Fruit fly (Drosophila melanogaster) whole organism, embryonic: ENCODE data around the gene Atg13.

Experiments used
- ATbp ChIP-seq: fragments of 200-800 bp; sonication (Bioruptor generic); optimal IDR thresholded peaks from 2 replicates; lab custom pipeline; 2017; ENCODE audit warnings: missing biosample characterization, mild to moderate bottlenecking, missing genetic modification characterization, missing genetic modification reagents
- Adf1 ChIP-seq: fragments of 200-800 bp; sonication (Bioruptor generic); IDR thresholded peaks from 2 replicates; pipeline ENCODE4 v1.3.6; 2022; ENCODE audit warnings: missing biosample characterization, missing genetic modification characterization
- Asciz ChIP-seq: fragments of 200-800 bp; sonication (Bioruptor generic); optimal IDR thresholded peaks from 2 replicates; lab custom pipeline; 2017; ENCODE audit warnings: missing biosample characterization, mild to moderate bottlenecking, missing genetic modification characterization, missing genetic modification reagents
- BEAF-32 ChIP-seq: fragments of 200-800 bp; sonication (Bioruptor generic); optimal IDR thresholded peaks from 3 replicates; lab custom pipeline; 2017; ENCODE audit warnings: missing biosample characterization, missing genetic modification characterization, mild to moderate bottlenecking, moderate library complexity, missing genetic modification reagents
- CG12104 ChIP-seq: fragments of 200-800 bp; sonication (Bioruptor generic); optimal IDR thresholded peaks from 3 replicates; lab custom pipeline; 2016; ENCODE audit warnings: missing biosample characterization, missing genetic modification characterization
- CG12659 ChIP-seq: fragments of 200-800 bp; sonication (Bioruptor generic); optimal IDR thresholded peaks from 3 replicates; lab custom pipeline; 2017; ENCODE audit warnings: mild to moderate bottlenecking, missing biosample characterization, missing genetic modification reagents, missing genetic modification characterization
- CG13424 ChIP-seq: fragments of 200-800 bp; sonication (Bioruptor generic); optimal IDR thresholded peaks from 2 replicates; lab custom pipeline; 2019; ENCODE audit warnings: missing biosample characterization, mild to moderate bottlenecking, missing genetic modification characterization, moderate library complexity
- CG14710 ChIP-seq: fragments of 200-800 bp; sonication (Bioruptor generic); optimal IDR thresholded peaks from 3 replicates; lab custom pipeline; 2019; ENCODE audit warnings: missing biosample characterization, mild to moderate bottlenecking, missing genetic modification characterization, moderate library complexity
- CG15073 ChIP-seq: fragments of 200-800 bp; sonication (Bioruptor generic); optimal IDR thresholded peaks from 2 replicates; lab custom pipeline; 2016; ENCODE audit warnings: missing biosample characterization, missing genetic modification characterization
- CG15269 ChIP-seq: fragments of 200-800 bp; sonication (Bioruptor generic); optimal IDR thresholded peaks from 2 replicates; lab custom pipeline; 2018; ENCODE audit warnings: missing biosample characterization, mild to moderate bottlenecking, missing genetic modification characterization, moderate library complexity
- CG1529 ChIP-seq: fragments of 200-800 bp; sonication (Bioruptor generic); optimal IDR thresholded peaks from 3 replicates; lab custom pipeline; 2018; ENCODE audit warnings: missing biosample characterization, missing genetic modification characterization
- CG15479 ChIP-seq: fragments of 200-800 bp; sonication (Bioruptor generic); optimal IDR thresholded peaks from 3 replicates; lab custom pipeline; 2019; ENCODE audit warnings: missing biosample characterization, mild to moderate bottlenecking, missing genetic modification characterization, moderate library complexity
- CG17359 ChIP-seq: fragments of 200-800 bp; sonication (Bioruptor generic); optimal IDR thresholded peaks from 3 replicates; lab custom pipeline; 2018; ENCODE audit warnings: missing biosample characterization, mild to moderate bottlenecking, missing genetic modification characterization, moderate library complexity
- CG17385 ChIP-seq: fragments of 200-800 bp; sonication (Bioruptor generic); optimal IDR thresholded peaks from 3 replicates; lab custom pipeline; 2018; ENCODE audit warnings: missing biosample characterization, mild to moderate bottlenecking, missing genetic modification characterization
- CG2712 ChIP-seq: fragments of 200-800 bp; optimal IDR thresholded peaks from 3 replicates; lab custom pipeline; 2019; ENCODE audit warnings: missing biosample characterization, mild to moderate bottlenecking, missing genetic modification characterization, moderate library complexity
- CG31388 ChIP-seq: fragments of 200-800 bp; sonication (Bioruptor generic); optimal IDR thresholded peaks from 2 replicates; lab custom pipeline; 2016; ENCODE audit warnings: missing biosample characterization, missing genetic modification characterization
- CG3163 ChIP-seq: fragments of 200-800 bp; sonication (Bioruptor generic); optimal IDR thresholded peaks from 3 replicates; lab custom pipeline; 2016; ENCODE audit warnings: missing biosample characterization, missing genetic modification characterization
- CG32532 ChIP-seq: fragments of 200-800 bp; sonication (Bioruptor generic); IDR thresholded peaks from 2 replicates; pipeline ENCODE4 v1.3.6; 2022; ENCODE audit warnings: missing biosample characterization, missing genetic modification characterization
- CG5180 ChIP-seq: fragments of 200-800 bp; sonication (Bioruptor generic); optimal IDR thresholded peaks from 3 replicates; lab custom pipeline; 2017; ENCODE audit warnings: missing biosample characterization, missing genetic modification characterization, mild to moderate bottlenecking, moderate library complexity, missing genetic modification reagents
- CG8089 ChIP-seq: fragments of 200-800 bp; sonication (Bioruptor generic); optimal IDR thresholded peaks from 3 replicates; lab custom pipeline; 2016; ENCODE audit warnings: missing biosample characterization, missing genetic modification characterization
- CG8359 ChIP-seq: fragments of 200-800 bp; sonication (Bioruptor generic); optimal IDR thresholded peaks from 2 replicates; lab custom pipeline; 2017; ENCODE audit warnings: missing biosample characterization, mild to moderate bottlenecking, missing genetic modification characterization, borderline replicate concordance
- Dll ChIP-seq: fragments of 200-800 bp; sonication (Bioruptor generic); IDR thresholded peaks from 4 replicates; pipeline ENCODE4 v1.3.6; 2022; ENCODE audit warnings: missing biosample characterization, missing genetic modification characterization; ENCODE audit not compliant: partially characterized antibody
- Eip74EF ChIP-seq, 2 experiments: fragments of 200-800 bp in 1 of 2; fragments of >200 bp in 1 of 2; sonication (Bioruptor generic) in 1 of 2; optimal IDR thresholded peaks; 2 replicates each; lab custom pipeline; 2017 to 2019; ENCODE audit warnings: missing biosample characterization in 2 of 2, missing genetic modification characterization in 2 of 2, mild to moderate bottlenecking in 1 of 2, moderate library complexity in 1 of 2
- Gug ChIP-seq: fragments of 200-800 bp; sonication (Bioruptor generic); IDR thresholded peaks from 4 replicates; pipeline ENCODE4 v1.3.6; 2022; ENCODE audit warnings: missing biosample characterization, missing genetic modification characterization
- H2.0 ChIP-seq: fragments of 200-800 bp; sonication (Bioruptor generic); IDR thresholded peaks from 2 replicates; pipeline ENCODE4 v1.3.6; 2022; ENCODE audit warnings: missing biosample characterization, missing genetic modification characterization
- HHEX ChIP-seq: fragments of 200-800 bp; sonication (Bioruptor generic); optimal IDR thresholded peaks from 3 replicates; lab custom pipeline; 2017; ENCODE audit warnings: missing biosample characterization, mild to moderate bottlenecking, missing genetic modification characterization, missing genetic modification reagents
- MBD-R2 ChIP-seq: fragments of 200-800 bp; sonication (Bioruptor generic); IDR thresholded peaks from 2 replicates; pipeline ENCODE4 v1.3.6; 2022; ENCODE audit warnings: missing biosample characterization, missing genetic modification characterization
- NC2α ChIP-seq: fragments of 200-800 bp; sonication (Bioruptor generic); optimal IDR thresholded peaks from 2 replicates; lab custom pipeline; 2016; ENCODE audit warnings: missing biosample characterization, missing genetic modification characterization
- Oaz ChIP-seq: fragments of 200-800 bp; sonication (Bioruptor generic); IDR thresholded peaks from 2 replicates; pipeline ENCODE4 v1.3.6; 2022; ENCODE audit warnings: missing biosample characterization, missing genetic modification characterization
- Oli ChIP-seq: fragments of 200-800 bp; sonication (Bioruptor generic); optimal IDR thresholded peaks from 2 replicates; lab custom pipeline; 2018; ENCODE audit warnings: missing biosample characterization, mild to moderate bottlenecking, missing genetic modification characterization, moderate library complexity
- Xrp1 ChIP-seq: fragments of 200-800 bp; sonication (Bioruptor generic); IDR thresholded peaks from 2 replicates; pipeline ENCODE4 v1.3.6; 2022; ENCODE audit warnings: missing biosample characterization, missing genetic modification characterization
- al ChIP-seq: fragments of 200-800 bp; sonication (Bioruptor generic); IDR thresholded peaks from 2 replicates; pipeline ENCODE4 v1.3.6; 2022; ENCODE audit warnings: missing biosample characterization, missing genetic modification characterization
- ara ChIP-seq: fragments of 200-800 bp; sonication (Bioruptor generic); IDR thresholded peaks from 2 replicates; pipeline ENCODE4 v1.3.6; 2022; ENCODE audit warnings: missing biosample characterization, missing genetic modification characterization
- chn ChIP-seq: fragments of 200-800 bp; sonication (Bioruptor generic); optimal IDR thresholded peaks from 2 replicates; lab custom pipeline; 2016; ENCODE audit warnings: missing biosample characterization, missing genetic modification characterization
- kah ChIP-seq: fragments of 200-800 bp; sonication (Bioruptor generic); optimal IDR thresholded peaks from 2 replicates; lab custom pipeline; 2018; ENCODE audit warnings: missing biosample characterization, mild to moderate bottlenecking, missing genetic modification characterization
- lab ChIP-seq: fragments of 200-800 bp; sonication (Bioruptor generic); optimal IDR thresholded peaks from 3 replicates; lab custom pipeline; 2017; ENCODE audit warnings: missing biosample characterization, missing genetic modification characterization, mild to moderate bottlenecking, moderate library complexity, missing genetic modification reagents
- lmd ChIP-seq: fragments of 200-800 bp; sonication (Bioruptor generic); IDR thresholded peaks from 2 replicates; pipeline ENCODE4 v1.3.6; 2022; ENCODE audit warnings: missing biosample characterization, missing genetic modification characterization
- otp ChIP-seq: fragments of 200-800 bp; sonication (Bioruptor generic); IDR thresholded peaks from 3 replicates; pipeline ENCODE4, ENCODE4 v1.3.6; 2022; ENCODE audit warnings: missing biosample characterization, missing genetic modification characterization
- phol ChIP-seq: fragments of 200-800 bp; sonication (Bioruptor generic); optimal IDR thresholded peaks from 3 replicates; lab custom pipeline; 2018; ENCODE audit warnings: missing biosample characterization, mild to moderate bottlenecking, missing genetic modification characterization, moderate library complexity
- pros ChIP-seq: fragments of 200-800 bp; sonication (Bioruptor generic); optimal IDR thresholded peaks from 3 replicates; lab custom pipeline; 2019; ENCODE audit warnings: missing biosample characterization, mild to moderate bottlenecking, missing genetic modification characterization, moderate library complexity
- row ChIP-seq: fragments of 200-800 bp; sonication (Bioruptor generic); IDR thresholded peaks from 3 replicates; pipeline ENCODE4 v1.3.6; 2022; ENCODE audit warnings: missing biosample characterization, missing genetic modification characterization
- sqz ChIP-seq: fragments of 200-800 bp; sonication (Bioruptor generic); optimal IDR thresholded peaks from 3 replicates; lab custom pipeline; 2018; ENCODE audit warnings: missing biosample characterization, mild to moderate bottlenecking, missing genetic modification characterization
- sr ChIP-seq: fragments of 200-800 bp; sonication (Bioruptor generic); IDR thresholded peaks from 3 replicates; pipeline ENCODE4 v1.3.6; 2022; ENCODE audit warnings: missing biosample characterization, missing genetic modification characterization
- tll ChIP-seq, 2 experiments: fragments of 200-800 bp in 1 of 2; fragments of >200 bp in 1 of 2; sonication (Bioruptor generic) in 1 of 2; optimal IDR thresholded peaks; 2 replicates each; lab custom pipeline; 2017 to 2019; ENCODE audit warnings: missing biosample characterization in 2 of 2, missing genetic modification characterization in 2 of 2, mild to moderate bottlenecking in 1 of 2, moderate library complexity in 1 of 2
- twi ChIP-seq: fragments of 200-800 bp; optimal IDR thresholded peaks from 2 replicates; lab custom pipeline; 2019; ENCODE audit warnings: missing biosample characterization, mild to moderate bottlenecking, missing genetic modification characterization, moderate library complexity
- tx ChIP-seq: fragments of 200-800 bp; sonication (Bioruptor generic); optimal IDR thresholded peaks from 2 replicates; lab custom pipeline; 2016; ENCODE audit warnings: missing biosample characterization, missing genetic modification characterization
- unpg ChIP-seq: fragments of 200-800 bp; sonication (Bioruptor generic); optimal IDR thresholded peaks from 3 replicates; lab custom pipeline; 2018; ENCODE audit warnings: missing biosample characterization, mild to moderate bottlenecking, missing genetic modification characterization, moderate library complexity
- vnd ChIP-seq: fragments of 200-800 bp; sonication (Bioruptor generic); IDR thresholded peaks from 3 replicates; pipeline ENCODE4 v1.3.6; 2022; ENCODE audit warnings: missing biosample characterization, missing genetic modification characterization; ENCODE audit not compliant: partially characterized antibody

Gene Atg13

dm6 chr3R:8307283-8307682 lies 42.3 kb upstream of the Atg13 start (continued):
- TF ChIP-seq CG17359 (tag; lab: Kevin White, UChicago) (no peak), tx (GFP tag; lab: Kevin White, UChicago) (no peak), tll (GFP tag; optimal IDR thresholded peaks at IDR 0.05; lab: Kevin White, UChicago) (peak in 1 of 2 experiments; percentile 94), twi (tag; lab: Kevin White, UChicago) (no peak), vnd (GFP tag; lab: Robert Waterston, UW) (no peak)

- TF ChIP-seq ATbp (GFP tag; lab: Kevin White, UChicago) (peak; percentile 80), phol (tag; lab: Kevin White, UChicago) (peak; percentile 22), CG15269 (no peak), al (GFP tag; lab: Robert Waterston, UW) (no peak), CG3163 (GFP tag; lab: Kevin White, UChicago) (no peak), CG5180 (GFP tag; lab: Kevin White, UChicago) (no peak), chn (GFP tag; lab: Kevin White, UChicago) (no peak), otp (GFP tag; lab: Robert Waterston, UW) (peak; percentile 29; the same call in 1 of the 3 replicates), CG15073 (GFP tag; lab: Kevin White, UChicago) (no peak), CG13424 (tag; lab: Kevin White, UChicago) (peak; percentile 4), CG15479 (GFP tag; lab: Kevin White, UChicago) (no peak), row (GFP tag; lab: Robert Waterston, UW) (no peak), Oaz (GFP tag; lab: Robert Waterston, UW) (no peak), Adf1 (GFP tag; lab: Robert Waterston, UW) (no peak), Gug (GFP tag; lab: Robert Waterston, UW) (no peak), CG12104 (peak; percentile 3), sr (GFP tag; lab: Robert Waterston, UW) (0 out of 3 replicates have a peak, but pooled peaks have one; percentile 12), MBD-R2 (GFP tag; lab: Robert Waterston, UW) (peak; percentile 76), CG17385 (GFP tag; lab: Kevin White, UChicago) (no peak), HHEX (GFP tag; lab: Kevin White, UChicago) (peak; percentile 37), CG8359 (GFP tag; lab: Kevin White, UChicago) (peak; percentile 46), Oli (tag; lab: Kevin White, UChicago) (no peak), CG1529 (GFP tag; lab: Kevin White, UChicago) (peak; percentile 55), unpg (peak; percentile 38), CG31388 (GFP tag; lab: Kevin White, UChicago) (no peak), ara (GFP tag; lab: Robert Waterston, UW) (peak; percentile 61), pros (GFP tag; lab: Kevin White, UChicago) (no peak), lmd (GFP tag; lab: Robert Waterston, UW) (no peak), CG14710 (tag; lab: Kevin White, UChicago) (peak; percentile 77), Dll (GFP tag; lab: Robert Waterston, UW) (peak; percentile 62; the same call in 3 of the 4 replicates), sqz (peak; percentile 58), CG32532 (GFP tag; lab: Robert Waterston, UW) (no peak), kah (GFP tag; lab: Kevin White, UChicago) (peak; percentile 17), BEAF-32 (peak; percentile 60), CG12659 (GFP tag; lab: Kevin White, UChicago) (no peak), lab (GFP tag; lab: Kevin White, UChicago) (no peak), NC2α (no peak), CG2712 (tag; lab: Kevin White, UChicago) (peak; percentile 55), Xrp1 (peak; percentile 49; the same call in 1 of the 2 replicates), Asciz (peak; percentile 89), H2.0 (GFP tag; lab: Robert Waterston, UW) (no peak), CG8089 (GFP tag; lab: Kevin White, UChicago) (peak; percentile 25), Eip74EF (GFP tag; optimal IDR thresholded peaks at IDR 0.05; lab: Kevin White, UChicago) (peak in 1 of 2 experiments; percentile 80)
These were observed 41.1 kb upstream of the Atg13 start, which contains the start of gene tex for dm6 chr3R:8308515-8308959. tex (minus strand) TSS chr3R:8308645.
